Worm (Caenorhabditis elegans) whole organism, midembryonic: ENCODE data around the gene srh-265.

ENCODE experiments used
- T22C8.4 ChIP-seq: fragments of 200-800 bp; sonication (Bioruptor generic); IDR thresholded peaks from 2 replicates; pipeline ENCODE4 v1.3.6; 2022; ENCODE audit warnings: missing genetic modification characterization, missing compliant biosample characterization
- cog-1 ChIP-seq: sonication (generic microtip); optimal IDR thresholded peaks from 2 replicates; lab custom pipeline; 2016; ENCODE audit warnings: missing genetic modification characterization, missing compliant biosample characterization
- flt-1 ChIP-seq: fragments of 200-800 bp; sonication (Bioruptor generic); IDR thresholded peaks from 2 replicates; pipeline ENCODE4 v1.3.6; 2022; ENCODE audit warnings: missing genetic modification characterization, missing compliant biosample characterization
- klf-2 ChIP-seq: fragments of 200-800 bp; sonication (Bioruptor generic); conservative IDR thresholded peaks from 2 replicates; pipeline ENCODE4 v1.3.6; 2022; ENCODE audit warnings: missing genetic modification reagents, missing genetic modification characterization, missing compliant biosample characterization
- med-1 ChIP-seq: sonication (generic microtip); optimal IDR thresholded peaks from 2 replicates; lab custom pipeline; 2017; ENCODE audit warnings: missing genetic modification characterization, mild to moderate bottlenecking, missing compliant biosample characterization, antibody characterized with exemption, missing genetic modification reagents; ENCODE audit not compliant: insufficient read depth
- tab-1 ChIP-seq: fragments of 200-800 bp; sonication (Bioruptor generic); IDR thresholded peaks from 2 replicates; pipeline ENCODE4 v1.3.6; 2022; ENCODE audit warnings: missing genetic modification characterization, missing compliant biosample characterization
- ztf-29 ChIP-seq: fragments of 200-800 bp; sonication (Bioruptor generic); IDR thresholded peaks from 2 replicates; pipeline ENCODE4 v1.3.6; 2022; ENCODE audit warnings: missing genetic modification reagents, missing genetic modification characterization, missing compliant biosample characterization

- TF ChIP-seq flt-1 (no peak), T22C8.4 (GFP tag; lab: Robert Waterston, UW) (no peak), med-1 (GFP tag; lab: Kevin White, UChicago) (no peak), klf-2 (GFP tag; lab: Robert Waterston, UW) (no peak), tab-1 (GFP tag; lab: Robert Waterston, UW) (no peak), ztf-29 (GFP tag; lab: Robert Waterston, UW) (no peak), cog-1 (tag; lab: Kevin White, UChicago) (no peak)
Measured at ce11 chrV:15445437-15445836, 29.4 kb downstream of the srh-265 start, which contains the start of gene srh-239.
